Worm (Caenorhabditis elegans): Measurements from ENCODE around the gene F56A8.9.
A peak's percentile ranks its signal among the peaks of the same experiment; 100 is the strongest.

F56A8.9 gene

DNA sequence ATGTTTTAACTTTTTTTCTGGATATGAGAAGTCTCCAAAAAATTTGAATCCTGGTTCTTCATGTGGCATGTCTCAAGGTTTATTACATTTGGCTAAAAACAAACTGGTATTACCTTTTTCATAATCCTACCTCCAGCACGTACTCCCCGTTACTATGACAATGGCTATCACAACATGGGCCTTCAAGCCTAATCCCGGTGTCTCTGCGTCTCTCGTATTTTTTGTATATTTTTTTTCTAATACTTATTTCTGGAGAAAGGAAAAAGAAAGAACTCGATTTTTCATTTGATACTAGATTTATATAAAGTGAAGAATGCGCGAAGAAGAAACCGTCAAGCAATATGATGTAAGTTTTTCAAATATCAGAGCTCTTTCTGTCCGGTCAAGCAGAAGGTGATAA is 8.2 kb upstream of the F56A8.9 start, which contains the start of gene anoh-1:
anoh-1 (plus strand) TSS at position 301 of the 400 bp plus-strand sequence.
- no peak for TF ChIP-seq mcd-1 (GFP tag; IDR thresholded peaks at IDR 0.05)
- TF ChIP-seq ama-1 (optimal IDR thresholded peaks at IDR 0.05): no peak
- no peak for TF ChIP-seq ama-1 (GFP tag; optimal IDR thresholded peaks at IDR 0.05)
- no peak for TF ChIP-seq nhr-120 (GFP tag; IDR thresholded peaks at IDR 0.05)
- no peak for TF ChIP-seq gei-17 (GFP tag; optimal IDR thresholded peaks at IDR 0.05)
- no peak for TF ChIP-seq madf-3 (GFP tag; IDR thresholded peaks at IDR 0.05)
- TF ChIP-seq efl-1 (GFP tag; optimal IDR thresholded peaks at IDR 0.05): no peak
- no peak for TF ChIP-seq mes-4 (tag; optimal IDR thresholded peaks at IDR 0.05)
- no peak for TF ChIP-seq fkh-3 (tag; optimal IDR thresholded peaks at IDR 0.05)
- TF ChIP-seq ztf-18 (tag; optimal IDR thresholded peaks at IDR 0.05): no peak
- TF ChIP-seq hrde-1 (tag; optimal IDR thresholded peaks at IDR 0.05; ENCODE audit: borderline replicate concordance): no peak
- TF ChIP-seq T26A5.8 (tag; optimal IDR thresholded peaks at IDR 0.05): no peak
- TF ChIP-seq athp-1 (tag; optimal IDR thresholded peaks at IDR 0.05): no peak
- TF ChIP-seq him-1 (tag; optimal IDR thresholded peaks at IDR 0.05): no peak
- TF ChIP-seq akir-1 (GFP tag; optimal IDR thresholded peaks at IDR 0.05): no peak
- TF ChIP-seq K11D2.4 (GFP tag; IDR thresholded peaks at IDR 0.05): no peak
- no peak for TF ChIP-seq ceh-79 (tag; optimal IDR thresholded peaks at IDR 0.05)
- TF ChIP-seq unc-130 (GFP tag; optimal IDR thresholded peaks at IDR 0.05): no peak
- TF ChIP-seq lag-1 (GFP tag; IDR thresholded peaks at IDR 0.05): no peak

DNA sequence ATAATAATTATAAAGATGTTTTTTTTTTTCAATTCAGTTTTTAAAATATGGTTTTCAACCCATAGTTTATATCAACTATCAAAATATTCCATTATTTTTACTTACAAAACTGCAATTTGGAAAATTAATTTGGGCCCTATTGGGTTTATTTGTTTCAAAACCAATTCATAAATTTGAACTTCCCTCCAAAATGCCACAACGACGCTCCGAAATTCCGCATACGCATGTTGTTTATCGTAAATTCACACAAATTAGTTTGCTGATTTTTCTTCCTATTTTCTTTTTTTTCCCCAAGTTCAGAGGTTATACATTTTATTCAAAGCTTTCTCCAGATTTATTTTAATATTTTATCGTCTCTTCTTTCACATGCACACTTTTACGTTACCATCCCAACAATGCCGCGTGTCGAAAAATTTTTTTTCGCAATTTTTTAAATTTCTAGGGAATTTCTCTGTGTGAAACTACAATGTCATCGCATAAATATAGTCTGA is 2.0 kb downstream of the F56A8.9 start, which contains the start of gene F56A8.3:
F56A8.3 (plus strand) TSS at position 441 of the 491 bp plus-strand sequence.
- TF ChIP-seq lin-40 (tag; optimal IDR thresholded peaks at IDR 0.05): no peak
- TF ChIP-seq let-607 (tag; optimal IDR thresholded peaks at IDR 0.05): peak in 1 of 2 experiments; percentile 43
- TF ChIP-seq lin-54 (GFP tag; optimal IDR thresholded peaks at IDR 0.05): peak; percentile 91
- no peak for TF ChIP-seq hsf-1 (GFP tag; IDR thresholded peaks at IDR 0.05)
- peak; percentile 24 for TF ChIP-seq snpc-3.4 (tag; optimal IDR thresholded peaks at IDR 0.05)
- no peak for TF ChIP-seq lag-1 (GFP tag; IDR thresholded peaks at IDR 0.05)
- TF ChIP-seq attf-3 (GFP tag; conservative IDR thresholded peaks at IDR 0.05): peak; percentile 96
- peak; percentile 84 for TF ChIP-seq efl-1 (GFP tag; optimal IDR thresholded peaks at IDR 0.05)
- TF ChIP-seq zfh-2 (GFP tag; conservative IDR thresholded peaks at IDR 0.05): no peak
- peak; percentile 83 for TF ChIP-seq dpl-1 (GFP tag; optimal IDR thresholded peaks at IDR 0.05)
- TF ChIP-seq lin-35 (GFP tag; optimal IDR thresholded peaks at IDR 0.05): peak in 2 of 3 experiments; percentile 57 to 95

DNA sequence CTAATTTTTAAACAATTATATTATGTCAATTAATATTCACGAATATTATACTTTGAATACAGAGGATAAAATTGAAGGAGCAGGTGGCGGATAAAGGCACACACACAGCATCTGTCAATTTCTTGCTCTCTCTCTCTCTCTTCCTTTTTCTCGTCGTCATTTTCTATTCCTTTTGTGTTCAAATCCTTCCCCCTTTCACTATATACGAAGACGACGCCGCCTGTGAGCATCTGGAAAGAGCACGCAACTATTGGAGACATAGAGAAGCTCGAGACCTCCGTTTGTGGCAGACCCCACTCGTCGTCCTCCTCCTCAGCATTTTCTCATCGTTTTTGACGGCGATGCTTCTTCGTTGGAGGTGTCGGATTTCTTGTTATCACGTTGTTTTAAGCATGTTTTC is 3.7 kb downstream of the F56A8.9 start:
- TF ChIP-seq egrh-3 (GFP tag; IDR thresholded peaks at IDR 0.05) (no peak), efl-1 (GFP tag; optimal IDR thresholded peaks at IDR 0.05) (no peak), ceh-40 (GFP tag; IDR thresholded peaks at IDR 0.05) (no peak), nhr-90 (tag; optimal IDR thresholded peaks at IDR 0.05) (no peak), lin-35 (GFP tag; optimal IDR thresholded peaks at IDR 0.05) (no peak), hmg-1.2 (GFP tag; IDR thresholded peaks at IDR 0.05) (peak; percentile 50; the same call in 1 of the 2 replicates), gei-17 (GFP tag; optimal IDR thresholded peaks at IDR 0.05) (no peak), B0336.3 (GFP tag; IDR thresholded peaks at IDR 0.05) (no peak), lin-40 (tag; optimal IDR thresholded peaks at IDR 0.05) (no peak), zfh-2 (GFP tag; conservative IDR thresholded peaks at IDR 0.05) (peak; percentile 53; the same call in 1 of the 2 replicates), ceh-27 (GFP tag; optimal IDR thresholded peaks at IDR 0.05) (peak; percentile 9), C17E4.6 (GFP tag; IDR thresholded peaks at IDR 0.05) (no peak)

DNA sequence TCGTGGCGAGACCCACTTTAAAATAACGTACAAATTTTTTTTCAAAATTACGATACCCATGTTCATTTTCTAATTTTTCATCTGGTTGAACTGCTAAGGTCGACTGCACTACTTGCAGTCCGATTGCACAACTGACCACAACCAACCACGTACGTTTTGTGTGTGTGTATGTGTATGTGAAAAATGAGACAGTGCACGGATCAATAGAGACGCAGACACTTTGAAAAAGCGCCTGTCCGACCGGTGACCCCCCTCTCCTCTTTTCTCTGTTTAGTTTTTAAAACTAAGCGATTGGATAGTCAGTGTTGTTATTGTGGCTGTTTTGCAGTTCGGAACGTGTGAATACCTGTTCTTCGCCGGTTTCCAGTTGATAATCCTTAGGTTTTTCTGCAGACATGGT is 4.3 kb downstream of the F56A8.9 start:
- TF ChIP-seq lin-26 (GFP tag; IDR thresholded peaks at IDR 0.05) (0 out of 2 replicates have a peak, but pooled peaks have one; percentile 13), dox-1 (GFP tag; IDR thresholded peaks at IDR 0.05) (no peak), hmg-1.2 (GFP tag; IDR thresholded peaks at IDR 0.05) (peak; percentile 88), let-607 (tag; optimal IDR thresholded peaks at IDR 0.05) (peak; percentile 75 to 81), T07F8.4 (tag; optimal IDR thresholded peaks at IDR 0.05) (no peak)

Measured in whole organism, young adult.